Worm (Caenorhabditis elegans): ENCODE results near the gene sri-67.

DNA sequence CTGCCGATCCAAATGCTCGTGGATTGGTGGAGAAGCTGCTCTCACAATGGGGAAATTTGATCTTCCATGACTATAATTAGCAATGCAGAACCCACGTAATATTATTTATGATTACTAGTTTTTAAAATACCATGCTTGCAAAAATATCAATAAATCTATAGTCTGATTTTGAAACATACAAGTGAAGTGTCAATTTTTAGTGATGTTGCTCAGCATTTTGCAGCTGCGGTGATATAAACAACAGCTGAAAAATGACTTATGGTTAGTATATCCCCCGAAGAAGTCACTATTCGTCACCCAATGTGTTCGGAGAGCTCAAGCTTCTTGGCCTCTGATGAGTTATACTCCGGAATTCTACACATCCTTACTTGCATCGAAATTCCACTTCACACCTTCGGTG lies 29.0 kb upstream of the sri-67 start, which contains the start of gene srh-172:
- TF ChIP-seq elt-4 (tag; optimal IDR thresholded peaks at IDR 0.05): no peak
- TF ChIP-seq dmd-4 (tag; optimal IDR thresholded peaks at IDR 0.05; ENCODE audit: borderline replicate concordance): no peak
- TF ChIP-seq nhr-11 (tag; optimal IDR thresholded peaks at IDR 0.05): no peak
- no peak for TF ChIP-seq fax-1 (tag; optimal IDR thresholded peaks at IDR 0.05)
- TF ChIP-seq mec-3 (tag; optimal IDR thresholded peaks at IDR 0.05; ENCODE audit: borderline replicate concordance): no peak
- TF ChIP-seq unc-55 (GFP tag; optimal IDR thresholded peaks at IDR 0.05): no peak
- TF ChIP-seq ceh-9 (tag; optimal IDR thresholded peaks at IDR 0.05): no peak
- no peak for TF ChIP-seq ets-4 (tag; optimal IDR thresholded peaks at IDR 0.05)
- no peak for TF ChIP-seq hlh-6 (tag; optimal IDR thresholded peaks at IDR 0.05)
- no peak for TF ChIP-seq ama-1 (optimal IDR thresholded peaks at IDR 0.05)
- TF ChIP-seq F13H6.1 (tag; optimal IDR thresholded peaks at IDR 0.05): no peak
- TF ChIP-seq hlh-15 (tag; optimal IDR thresholded peaks at IDR 0.05): no peak
- no peak for TF ChIP-seq unc-86 (tag; optimal IDR thresholded peaks at IDR 0.05)
- TF ChIP-seq ceh-31 (tag; optimal IDR thresholded peaks at IDR 0.05): no peak
